Fruit fly (Drosophila melanogaster): ENCODE measurements around the gene dikar.
A peak's percentile ranks its signal among the peaks of the same experiment; 100 is the strongest.

The dikar gene

DNA sequence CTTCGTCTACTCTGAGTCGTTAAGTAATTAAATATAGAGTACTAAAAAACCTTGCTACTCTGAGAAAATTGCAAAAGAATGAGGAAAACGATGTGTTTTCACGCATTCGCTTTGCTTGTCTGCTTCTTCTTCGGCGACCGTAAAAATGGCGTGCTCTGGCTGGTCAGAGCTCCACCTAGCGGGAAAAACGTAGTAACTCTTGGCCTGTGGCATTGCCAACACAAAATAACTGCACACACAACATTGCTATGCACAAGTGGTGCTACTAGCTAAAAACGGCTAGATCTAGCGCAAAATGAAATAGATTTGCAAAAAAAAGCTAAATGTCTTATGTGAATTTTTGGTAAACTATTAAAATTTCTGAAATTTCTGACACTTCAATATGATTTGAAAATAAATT is 4.2 kb upstream of the dikar start (continued):
- TF ChIP-seq Hr38 (GFP tag; optimal IDR thresholded peaks at IDR 0.05) (no peak), Eip75B (GFP tag; optimal IDR thresholded peaks at IDR 0.05) (peak; percentile 45), Hr4 (GFP tag; optimal IDR thresholded peaks at IDR 0.05) (peak; percentile 49), acj6 (GFP tag; optimal IDR thresholded peaks at IDR 0.05) (peak; percentile 38), net (GFP tag; optimal IDR thresholded peaks at IDR 0.05) (no peak), vri (GFP tag; optimal IDR thresholded peaks at IDR 0.05) (peak; percentile 35), Met (GFP tag; optimal IDR thresholded peaks at IDR 0.05) (peak; percentile 64), esn (GFP tag; optimal IDR thresholded peaks at IDR 0.05) (peak; percentile 72), CG8319 (GFP tag; optimal IDR thresholded peaks at IDR 0.05) (no peak), ss (GFP tag; optimal IDR thresholded peaks at IDR 0.05) (no peak), CG3919 (GFP tag; optimal IDR thresholded peaks at IDR 0.05) (peak; percentile 63), Sox15 (GFP tag; optimal IDR thresholded peaks at IDR 0.05) (no peak), OdsH (GFP tag; optimal IDR thresholded peaks at IDR 0.05) (peak; percentile 24), CG32006 (GFP tag; optimal IDR thresholded peaks at IDR 0.05) (peak; percentile 28), Lpt (GFP tag; optimal IDR thresholded peaks at IDR 0.05) (no peak), eg (GFP tag; IDR thresholded peaks at IDR 0.05) (peak; percentile 34; the same call in 2 of the 3 replicates), achi (GFP tag; optimal IDR thresholded peaks at IDR 0.05) (no peak), CG10631 (GFP tag; optimal IDR thresholded peaks at IDR 0.05) (peak; percentile 22), CG9139 (GFP tag; optimal IDR thresholded peaks at IDR 0.05) (no peak), CG3032 (tag; optimal IDR thresholded peaks at IDR 0.05) (peak; percentile 43), Smox (GFP tag; optimal IDR thresholded peaks at IDR 0.05) (peak; percentile 51)

DNA sequence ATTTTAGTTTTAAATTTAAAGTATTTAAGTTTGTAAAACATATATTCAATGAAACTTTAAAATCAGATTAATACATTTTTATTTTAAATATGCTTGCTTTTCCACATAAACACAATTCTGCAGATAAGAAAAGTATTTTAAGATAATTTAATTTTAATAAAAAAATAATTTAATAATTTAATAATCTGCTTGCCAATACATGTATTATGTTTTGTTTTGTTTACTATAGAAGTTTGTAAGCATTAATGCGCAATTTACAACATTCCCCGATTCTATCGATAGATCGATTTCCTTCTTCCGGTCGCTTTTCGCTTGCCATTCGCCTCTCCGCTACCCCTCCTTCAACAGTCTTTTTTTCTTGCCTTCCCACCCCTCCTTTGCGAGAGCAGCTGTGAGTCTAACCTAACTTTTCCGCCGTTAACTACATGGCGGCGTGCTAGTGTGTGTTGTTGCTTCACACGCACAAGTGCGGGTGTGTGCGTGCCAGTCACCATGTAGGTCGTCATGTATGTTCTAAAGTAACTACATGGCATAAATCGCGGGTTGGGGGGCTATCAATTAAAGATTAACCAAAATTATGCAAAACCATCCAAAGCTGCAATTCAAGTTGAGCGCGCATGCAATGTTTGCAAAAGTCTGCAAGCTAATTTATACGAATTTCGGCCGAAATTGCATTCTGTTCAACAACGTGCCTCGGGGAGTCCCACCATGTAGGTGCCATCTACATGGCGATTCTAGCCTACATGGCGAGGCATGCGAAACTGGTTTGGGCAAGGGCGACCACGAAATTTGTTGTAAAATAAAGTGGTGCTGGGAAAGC is 592 bp upstream of the dikar start:
- TF ChIP-seq CG11294 (GFP tag; IDR thresholded peaks at IDR 0.05) (no peak), spab (GFP tag; optimal IDR thresholded peaks at IDR 0.05) (no peak), CG7368 (GFP tag; optimal IDR thresholded peaks at IDR 0.05) (no peak), Blimp-1 (GFP tag; optimal IDR thresholded peaks at IDR 0.05) (peak; percentile 9), CG10669 (GFP tag; optimal IDR thresholded peaks at IDR 0.05) (no peak), CG9139 (GFP tag; optimal IDR thresholded peaks at IDR 0.05) (no peak), CG6808 (GFP tag; optimal IDR thresholded peaks at IDR 0.05) (no peak), Smox (GFP tag; optimal IDR thresholded peaks at IDR 0.05) (no peak), CG8632 (GFP tag; optimal IDR thresholded peaks at IDR 0.05) (no peak), Lpt (GFP tag; optimal IDR thresholded peaks at IDR 0.05) (no peak), CG34406 (GFP tag; optimal IDR thresholded peaks at IDR 0.05) (peak; percentile 4), svp (GFP tag) (peak; percentile 70), net (GFP tag; optimal IDR thresholded peaks at IDR 0.05) (no peak), topi (GFP tag; optimal IDR thresholded peaks at IDR 0.05) (no peak), CG3032 (tag; optimal IDR thresholded peaks at IDR 0.05) (peak; percentile 33), salr (GFP tag; optimal IDR thresholded peaks at IDR 0.05) (peak in 1 of 2 experiments; percentile 56), Eip93F (GFP tag; optimal IDR thresholded peaks at IDR 0.05) (no peak), pdm3 (GFP tag; optimal IDR thresholded peaks at IDR 0.05) (no peak), Ets21C (GFP tag; optimal IDR thresholded peaks at IDR 0.05) (no peak), Eip75B (GFP tag; optimal IDR thresholded peaks at IDR 0.05) (no peak), CG8319 (GFP tag; optimal IDR thresholded peaks at IDR 0.05) (no peak), CG6163 (GFP tag; IDR thresholded peaks at IDR 0.05) (peak; percentile 77), Hr38 (GFP tag; optimal IDR thresholded peaks at IDR 0.05) (no peak), Ets96B (tag; optimal IDR thresholded peaks at IDR 0.05) (no peak), esn (GFP tag; optimal IDR thresholded peaks at IDR 0.05) (no peak), Hr4 (GFP tag; optimal IDR thresholded peaks at IDR 0.05) (no peak), fkh (GFP tag; optimal IDR thresholded peaks at IDR 0.05) (peak; percentile 66), CG4318 (GFP tag; optimal IDR thresholded peaks at IDR 0.05) (no peak), Gug (GFP tag; IDR thresholded peaks at IDR 0.05) (no peak), CG3919 (GFP tag; optimal IDR thresholded peaks at IDR 0.05) (peak; percentile 15), CG31627 (GFP tag; optimal IDR thresholded peaks at IDR 0.05) (peak; percentile 15), CG11902 (GFP tag; optimal IDR thresholded peaks at IDR 0.05) (no peak), fd85E (GFP tag; optimal IDR thresholded peaks at IDR 0.05) (no peak), Sox15 (GFP tag; optimal IDR thresholded peaks at IDR 0.05) (no peak), Met (GFP tag; optimal IDR thresholded peaks at IDR 0.05) (no peak), CG6792 (GFP tag; optimal IDR thresholded peaks at IDR 0.05) (no peak), Sox102F (GFP tag; optimal IDR thresholded peaks at IDR 0.05) (no peak), acj6 (GFP tag; optimal IDR thresholded peaks at IDR 0.05) (no peak), eg (GFP tag; IDR thresholded peaks at IDR 0.05) (0 out of 3 replicates have a peak, but pooled peaks have one; percentile 32), CG16779 (tag; optimal IDR thresholded peaks at IDR 0.05) (no peak), achi (GFP tag; optimal IDR thresholded peaks at IDR 0.05) (peak; percentile 21)
